Fruit fly (Drosophila melanogaster) whole organism, embryonic: ENCODE measurements around the gene plx.

Source experiments
- Ada2b ChIP-seq: fragments of 200-800 bp; sonication (Bioruptor generic); IDR thresholded peaks from 2 replicates; pipeline ENCODE4 v1.3.6; 2022; ENCODE audit warnings: missing biosample characterization, missing genetic modification characterization
- Atf-2 ChIP-seq: fragments of 200-800 bp; sonication (Bioruptor generic); optimal IDR thresholded peaks from 2 replicates; lab custom pipeline; 2016; ENCODE audit warnings: missing biosample characterization, missing genetic modification characterization
- Atf6 ChIP-seq: fragments of 200-800 bp; sonication (Bioruptor generic); IDR thresholded peaks from 2 replicates; pipeline ENCODE4 v1.3.6; 2022; ENCODE audit warnings: missing biosample characterization, missing genetic modification characterization
- B-H1 ChIP-seq: fragments of 200-800 bp; sonication (Bioruptor generic); IDR thresholded peaks from 3 replicates; pipeline ENCODE4 v1.3.6; 2022; ENCODE audit warnings: missing biosample characterization, missing genetic modification characterization
- Blimp-1 ChIP-seq: fragments of 200-800 bp; sonication (Bioruptor generic); optimal IDR thresholded peaks from 3 replicates; lab custom pipeline; 2018; ENCODE audit warnings: missing biosample characterization, missing genetic modification characterization, mild to moderate bottlenecking, moderate library complexity, missing genetic modification reagents
- CG10274 ChIP-seq: fragments of 200-800 bp; sonication (Bioruptor generic); optimal IDR thresholded peaks from 3 replicates; lab custom pipeline; 2017; ENCODE audit warnings: missing biosample characterization, mild to moderate bottlenecking, missing genetic modification characterization
- CG10959 ChIP-seq: fragments of 200-800 bp; sonication (Bioruptor generic); IDR thresholded peaks from 2 replicates; pipeline ENCODE4 v1.3.6; 2022; ENCODE audit warnings: missing biosample characterization, missing genetic modification characterization
- CG12071 ChIP-seq: fragments of 200-800 bp; sonication (Bioruptor generic); optimal IDR thresholded peaks from 3 replicates; lab custom pipeline; 2018; ENCODE audit warnings: missing biosample characterization, mild to moderate bottlenecking, missing genetic modification characterization
- CG14965 ChIP-seq: fragments of 200-800 bp; sonication (Bioruptor generic); optimal IDR thresholded peaks from 2 replicates; lab custom pipeline; 2016; ENCODE audit warnings: missing biosample characterization, missing genetic modification characterization, borderline replicate concordance
- CG17912 ChIP-seq: fragments of 200-800 bp; sonication (Bioruptor generic); optimal IDR thresholded peaks from 2 replicates; lab custom pipeline; 2018; ENCODE audit warnings: missing biosample characterization, mild to moderate bottlenecking, missing genetic modification characterization
- CG2129 ChIP-seq: fragments of 200-800 bp; sonication (Bioruptor generic); IDR thresholded peaks from 2 replicates; pipeline ENCODE4 v1.3.6; 2022; ENCODE audit warnings: missing biosample characterization, missing genetic modification characterization; ENCODE audit not compliant: partially characterized antibody
- CG2199 ChIP-seq: fragments of 200-800 bp; sonication (Bioruptor generic); IDR thresholded peaks from 3 replicates; pipeline ENCODE4 v1.3.6; 2022; ENCODE audit warnings: missing biosample characterization, missing genetic modification characterization
- CG31224 ChIP-seq: fragments of 200-800 bp; sonication (Bioruptor generic); IDR thresholded peaks from 2 replicates; pipeline ENCODE4 v1.3.6; 2022; ENCODE audit warnings: missing biosample characterization, missing genetic modification characterization
- CG3726 ChIP-seq: fragments of 200-800 bp; sonication (Bioruptor generic); IDR thresholded peaks from 3 replicates; pipeline ENCODE4, ENCODE4 v1.3.6; 2022; ENCODE audit warnings: missing biosample characterization, missing genetic modification characterization
- CG3847 ChIP-seq: fragments of 200-800 bp; sonication (Bioruptor generic); IDR thresholded peaks from 2 replicates; pipeline ENCODE4 v1.3.6; 2022; ENCODE audit warnings: missing biosample characterization, missing genetic modification characterization
- CG4854 ChIP-seq: fragments of 200-800 bp; sonication (Bioruptor generic); optimal IDR thresholded peaks from 2 replicates; lab custom pipeline; 2016; ENCODE audit warnings: missing biosample characterization, missing genetic modification characterization, inconsistent platforms
- CG5245 ChIP-seq: fragments of 200-800 bp; sonication (Bioruptor generic); optimal IDR thresholded peaks from 3 replicates; lab custom pipeline; 2016; ENCODE audit warnings: missing biosample characterization, missing genetic modification characterization
- CG6689 ChIP-seq: fragments of 200-800 bp; sonication (Bioruptor generic); IDR thresholded peaks from 2 replicates; pipeline ENCODE4 v1.3.6; 2022; ENCODE audit warnings: missing biosample characterization, missing genetic modification characterization
- CG8478 ChIP-seq: fragments of >200 bp; optimal IDR thresholded peaks from 2 replicates; lab custom pipeline; 2018
- CG9876 ChIP-seq: fragments of 200-800 bp; sonication (Bioruptor generic); optimal IDR thresholded peaks from 2 replicates; lab custom pipeline; 2016; ENCODE audit warnings: missing biosample characterization, missing genetic modification characterization
- CHES-1-like ChIP-seq: fragments of 200-800 bp; sonication (Bioruptor generic); optimal IDR thresholded peaks from 2 replicates; lab custom pipeline; 2016; ENCODE audit warnings: missing biosample characterization, missing genetic modification characterization
- Camta ChIP-seq: fragments of 200-800 bp; sonication (Bioruptor generic); optimal IDR thresholded peaks from 2 replicates; lab custom pipeline; 2016; ENCODE audit warnings: missing biosample characterization, missing genetic modification characterization
- Drgx ChIP-seq: fragments of 200-800 bp; sonication (Bioruptor generic); IDR thresholded peaks from 2 replicates; pipeline ENCODE4 v1.3.6; 2022; ENCODE audit warnings: missing biosample characterization, missing genetic modification characterization
- H2.0 ChIP-seq: fragments of 200-800 bp; sonication (Bioruptor generic); IDR thresholded peaks from 2 replicates; pipeline ENCODE4 v1.3.6; 2022; ENCODE audit warnings: missing biosample characterization, missing genetic modification characterization
- Hmx ChIP-seq: fragments of 200-800 bp; sonication (Bioruptor generic); optimal IDR thresholded peaks from 2 replicates; lab custom pipeline; 2016; ENCODE audit warnings: missing biosample characterization, missing genetic modification characterization
- Jarid2 ChIP-seq: fragments of 200-800 bp; sonication (Bioruptor generic); optimal IDR thresholded peaks from 3 replicates; lab custom pipeline; 2017; ENCODE audit warnings: mild to moderate bottlenecking, missing biosample characterization, missing genetic modification reagents, missing genetic modification characterization
- Mrtf ChIP-seq: fragments of 200-800 bp; sonication (Bioruptor generic); IDR thresholded peaks from 3 replicates; pipeline ENCODE4 v1.3.6; 2022; ENCODE audit warnings: missing biosample characterization, missing genetic modification characterization
- Nf-YA ChIP-seq: fragments of 200-800 bp; sonication (Bioruptor generic); IDR thresholded peaks from 2 replicates; pipeline ENCODE4 v1.3.6; 2022; ENCODE audit warnings: missing biosample characterization, missing genetic modification characterization
- Ravus ChIP-seq: fragments of 200-800 bp; sonication (Bioruptor generic); IDR thresholded peaks from 2 replicates; pipeline ENCODE4 v1.3.6; 2022; ENCODE audit warnings: missing biosample characterization, missing genetic modification characterization
- Rfx ChIP-seq: fragments of 200-800 bp; sonication (Bioruptor generic); IDR thresholded peaks from 2 replicates; pipeline ENCODE4 v1.3.6; 2022; ENCODE audit warnings: missing biosample characterization, missing genetic modification characterization
- Sry-δ ChIP-seq: fragments of 200-800 bp; sonication (Bioruptor generic); optimal IDR thresholded peaks from 2 replicates; lab custom pipeline; 2016; ENCODE audit warnings: missing biosample characterization, missing genetic modification characterization
- abd-A ChIP-seq: fragments of 200-800 bp; sonication (Bioruptor generic); optimal IDR thresholded peaks from 3 replicates; lab custom pipeline; 2019; ENCODE audit warnings: missing biosample characterization, mild to moderate bottlenecking, missing genetic modification characterization, moderate library complexity
- amos ChIP-seq: fragments of 200-800 bp; sonication (Bioruptor generic); IDR thresholded peaks from 2 replicates; pipeline ENCODE4 v1.3.6; 2022; ENCODE audit warnings: missing biosample characterization, missing genetic modification characterization; ENCODE audit not compliant: partially characterized antibody
- aop ChIP-seq: fragments of 200-800 bp; sonication (Bioruptor generic); IDR thresholded peaks from 2 replicates; pipeline ENCODE4 v1.3.6; 2022; ENCODE audit warnings: missing biosample characterization, missing genetic modification characterization
- ato ChIP-seq: fragments of 200-800 bp; sonication (Bioruptor generic); IDR thresholded peaks from 2 replicates; pipeline ENCODE4 v1.3.6; 2022; ENCODE audit warnings: missing biosample characterization, missing genetic modification characterization; ENCODE audit not compliant: partially characterized antibody
- dmrt99B ChIP-seq: fragments of 200-800 bp; sonication (Bioruptor generic); optimal IDR thresholded peaks from 2 replicates; lab custom pipeline; 2018; ENCODE audit warnings: missing biosample characterization, mild to moderate bottlenecking, missing genetic modification characterization, moderate library complexity
- ems ChIP-seq: fragments of 200-800 bp; sonication (Bioruptor generic); optimal IDR thresholded peaks from 3 replicates; lab custom pipeline; 2016; ENCODE audit warnings: missing biosample characterization, missing genetic modification characterization
- esg ChIP-seq: fragments of 200-800 bp; sonication (Bioruptor generic); conservative IDR thresholded peaks from 2 replicates; pipeline ENCODE4 v1.3.6; 2022; ENCODE audit warnings: missing biosample characterization, missing genetic modification characterization
- gce ChIP-seq: fragments of 200-800 bp; sonication (Bioruptor generic); IDR thresholded peaks from 3 replicates; pipeline ENCODE4 v1.3.6; 2022; ENCODE audit warnings: missing biosample characterization, missing genetic modification characterization
- gcm2 ChIP-seq: fragments of 200-800 bp; sonication (Bioruptor generic); optimal IDR thresholded peaks from 2 replicates; lab custom pipeline; 2016; ENCODE audit warnings: missing biosample characterization, missing genetic modification characterization
- jigr1 ChIP-seq: fragments of 200-800 bp; sonication (Bioruptor generic); IDR thresholded peaks from 3 replicates; pipeline ENCODE4 v1.3.6; 2022; ENCODE audit warnings: missing biosample characterization, missing genetic modification characterization
- lbe ChIP-seq: fragments of 200-800 bp; sonication (Bioruptor generic); optimal IDR thresholded peaks from 2 replicates; lab custom pipeline; 2016; ENCODE audit warnings: missing biosample characterization, mild to moderate bottlenecking, missing genetic modification characterization
- mam ChIP-seq: fragments of 200-800 bp; sonication (Bioruptor generic); optimal IDR thresholded peaks from 3 replicates; lab custom pipeline; 2016; ENCODE audit warnings: missing biosample characterization, missing genetic modification characterization
- org-1 ChIP-seq: fragments of 200-800 bp; sonication (Bioruptor generic); optimal IDR thresholded peaks from 2 replicates; lab custom pipeline; 2017; ENCODE audit warnings: missing biosample characterization, missing genetic modification characterization
- phol ChIP-seq: fragments of 200-800 bp; sonication (Bioruptor generic); optimal IDR thresholded peaks from 3 replicates; lab custom pipeline; 2018; ENCODE audit warnings: missing biosample characterization, mild to moderate bottlenecking, missing genetic modification characterization, moderate library complexity
- row ChIP-seq: fragments of 200-800 bp; sonication (Bioruptor generic); IDR thresholded peaks from 3 replicates; pipeline ENCODE4 v1.3.6; 2022; ENCODE audit warnings: missing biosample characterization, missing genetic modification characterization
- schlank ChIP-seq: fragments of 200-800 bp; sonication (Bioruptor generic); optimal IDR thresholded peaks from 2 replicates; lab custom pipeline; 2018; ENCODE audit warnings: missing biosample characterization, mild to moderate bottlenecking, missing genetic modification characterization
- slbo ChIP-seq: fragments of 200-800 bp; sonication (Bioruptor generic); IDR thresholded peaks from 2 replicates; pipeline ENCODE4 v1.3.6; 2022; ENCODE audit warnings: missing biosample characterization, missing genetic modification characterization
- so ChIP-seq: fragments of 200-800 bp; sonication (Bioruptor generic); IDR thresholded peaks from 3 replicates; pipeline ENCODE4 v1.3.6; 2022; ENCODE audit warnings: missing biosample characterization, missing genetic modification characterization
- usp ChIP-seq: fragments of >200 bp; optimal IDR thresholded peaks from 2 replicates; lab custom pipeline; 2017; ENCODE audit warnings: missing biosample characterization, missing genetic modification characterization
- zen2 ChIP-seq: fragments of 200-800 bp; sonication (Bioruptor generic); IDR thresholded peaks from 3 replicates; pipeline ENCODE4 v1.3.6; 2022; ENCODE audit warnings: missing biosample characterization, missing genetic modification characterization; ENCODE audit not compliant: partially characterized antibody

The plx gene

dm6 chr3R:5658984-5659802, 26.5 kb upstream of the plx start (continued):
- no peak for TF ChIP-seq esg
- TF ChIP-seq Mrtf (GFP tag; lab: Robert Waterston, UW): no peak
- no peak for TF ChIP-seq CG17912 (GFP tag; lab: Kevin White, UChicago)
- peak; percentile 28; the same call in 1 of the 3 replicates for TF ChIP-seq row
- TF ChIP-seq CHES-1-like (GFP tag; lab: Kevin White, UChicago): no peak
- no peak for TF ChIP-seq aop (GFP tag; lab: Robert Waterston, UW)
- TF ChIP-seq abd-A (tag; lab: Kevin White, UChicago): no peak
- no peak for TF ChIP-seq so (GFP tag; lab: Robert Waterston, UW)
- no peak for TF ChIP-seq Hmx (GFP tag; lab: Kevin White, UChicago)
- TF ChIP-seq Drgx (GFP tag; lab: Robert Waterston, UW): no peak
- TF ChIP-seq schlank (tag; lab: Kevin White, UChicago): no peak
- TF ChIP-seq CG10274 (GFP tag; lab: Kevin White, UChicago): peak; percentile 90
- no peak for TF ChIP-seq CG3847 (GFP tag; lab: Robert Waterston, UW)
- TF ChIP-seq Blimp-1 (GFP tag; lab: Kevin White, UChicago): no peak
- no peak for TF ChIP-seq CG3726 (GFP tag; lab: Robert Waterston, UW)
- no peak for TF ChIP-seq CG12071 (GFP tag; lab: Kevin White, UChicago)
- TF ChIP-seq CG4854 (GFP tag; lab: Kevin White, UChicago): no peak
- TF ChIP-seq Ada2b (GFP tag; lab: Robert Waterston, UW): no peak; the same call in 1 of the 2 replicates
- no peak for TF ChIP-seq CG10959 (GFP tag; lab: Robert Waterston, UW)
- TF ChIP-seq CG2199 (GFP tag; lab: Robert Waterston, UW): no peak

- TF ChIP-seq CG14965 (GFP tag; lab: Kevin White, UChicago) (no peak), Rfx (peak; percentile 52), Sry-δ (GFP tag; lab: Kevin White, UChicago) (peak; percentile 53), CG5245 (GFP tag; lab: Kevin White, UChicago) (no peak), jigr1 (no peak), org-1 (GFP tag; lab: Kevin White, UChicago) (no peak), gcm2 (GFP tag; lab: Kevin White, UChicago) (no peak), gce (GFP tag; lab: Robert Waterston, UW) (no peak), Nf-YA (GFP tag; lab: Robert Waterston, UW) (no peak), usp (GFP tag; lab: Kevin White, UChicago) (no peak), ems (no peak), phol (peak; percentile 90), CG8478 (lab: Kevin White, UChicago) (no peak), Atf-2 (no peak), Ravus (GFP tag; lab: Robert Waterston, UW) (no peak), amos (peak; percentile 86), CG31224 (GFP tag; lab: Robert Waterston, UW) (no peak), dmrt99B (tag; lab: Kevin White, UChicago) (no peak), CG9876 (GFP tag; lab: Kevin White, UChicago) (no peak), mam (GFP tag; lab: Kevin White, UChicago) (peak; percentile 11), B-H1 (GFP tag; lab: Robert Waterston, UW) (no peak), lbe (no peak), Atf6 (GFP tag; lab: Robert Waterston, UW) (no peak), Jarid2 (no peak), ato (GFP tag; lab: Robert Waterston, UW) (peak; percentile 83), H2.0 (GFP tag; lab: Robert Waterston, UW) (no peak), CG6689 (GFP tag; lab: Robert Waterston, UW) (0 out of 2 replicates have a peak, but pooled peaks have one; percentile 5), slbo (peak; percentile 23), CG2129 (GFP tag; lab: Robert Waterston, UW) (peak; percentile 39; the same call in 1 of the 2 replicates), zen2 (GFP tag; lab: Robert Waterston, UW) (peak; percentile 47; the same call in 2 of the 3 replicates), Camta (GFP tag; lab: Kevin White, UChicago) (no peak)
Observed at dm6 chr3R:5659829-5660197, 25.8 kb upstream of the plx start, which contains the start of gene CG2182. Gene CG2182, minus strand, starts transcription at chr3R:5659912.
